Fruit fly (Drosophila melanogaster): ENCODE measurements around the gene Drsl5.

DNA sequence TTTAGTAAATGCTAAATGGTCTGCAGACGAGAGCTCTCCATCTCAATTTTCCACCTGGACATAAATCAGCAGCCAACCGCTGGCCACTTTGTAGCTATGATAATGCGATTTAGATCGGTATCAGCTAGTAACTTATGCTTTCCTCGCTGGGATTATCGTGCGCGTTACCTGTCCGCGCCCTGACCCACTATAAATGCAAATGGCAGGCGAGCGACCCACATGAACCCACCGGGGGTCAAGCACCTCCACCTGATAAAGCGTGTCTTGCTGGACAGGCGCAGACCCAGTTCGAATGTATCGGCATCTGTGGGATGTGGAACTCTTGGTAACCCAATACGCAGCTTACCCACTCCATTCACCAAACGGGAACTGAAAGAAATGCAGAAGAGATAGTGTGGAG lies 36.7 kb downstream of the Drsl5 start:
- TF ChIP-seq Mio (GFP tag; optimal IDR thresholded peaks at IDR 0.05) (no peak), Abd-B (GFP tag; optimal IDR thresholded peaks at IDR 0.05) (no peak), fru (GFP tag; optimal IDR thresholded peaks at IDR 0.05) (no peak), usp (GFP tag; optimal IDR thresholded peaks at IDR 0.05) (no peak), Dif (GFP tag; optimal IDR thresholded peaks at IDR 0.05; ENCODE audit: partially characterized antibody) (no peak)

Measured in whole organism, wandering third instar larva.